2 fruit fly cellular contexts compared by ENCODE assay signal in genomic region chr3R:29921916-29922315, dm6.
TF ChIP-seq lines count a peak whose summit lies in the region.
"Not testable (repeated sequence)": the region's sequence is repeated elsewhere in the genome, so short reads cannot be mapped to it uniquely, and the experiment has no call there.

Gene Jon99Ciii (plus strand): TSS chr3R:29922216.

- TF ChIP-seq CTCF in whole organism, embryonic (GFP tag; optimal IDR thresholded peaks at IDR 0.05; lab: Kevin White, UChicago) = not testable (repeated sequence)

TF ChIP-seq in whole organism, embryonic, 481 proteins besides CTCF, POLR2A, EP300 and RAD21:
- peak; percentile 45 for TF ChIP-seq exex (tag; optimal IDR thresholded peaks at IDR 0.05; lab: Kevin White, UChicago)

TF ChIP-seq in whole organism, prepupa, 60 proteins besides CTCF, POLR2A, EP300 and RAD21:
- peak; percentile 42 for TF ChIP-seq svp (GFP tag; lab: Kevin White, UChicago)
TF ChIP-seq in whole organism, prepupa: peak in this region for 1; not testable (repeated sequence) for 59.
